Worm (Caenorhabditis elegans) whole organism, L3 larva: Measurements from ENCODE around the gene lst-6.

Source experiments
- R02D3.7 ChIP-seq: fragments of 150-350 bp; optimal IDR thresholded peaks from 2 replicates; lab custom pipeline; 2014; ENCODE audit warnings: missing biosample characterization, missing genetic modification characterization
- ama-1 ChIP-seq: fragments of 150-350 bp; optimal IDR thresholded peaks from 2 replicates; lab custom pipeline; 2018
- egl-27 ChIP-seq: sonication (generic microtip); optimal IDR thresholded peaks from 4 replicates; lab custom pipeline; 2017; ENCODE audit warnings: missing biosample characterization, missing genetic modification reagents, missing genetic modification characterization
- elt-3 ChIP-seq, 3 experiments: fragments of 150-350 bp in 1 of 3; sonication (generic microtip) in 2 of 3; optimal IDR thresholded peaks; 2 replicates in 2 of 3; 4 replicates in 1 of 3; lab custom pipeline; 2014 to 2017; ENCODE audit warnings: missing biosample characterization in 3 of 3, missing genetic modification characterization in 3 of 3
- fkh-10 ChIP-seq: sonication (generic microtip); optimal IDR thresholded peaks from 2 replicates; lab custom pipeline; 2017; ENCODE audit warnings: missing biosample characterization, missing genetic modification reagents, missing genetic modification characterization
- fos-1 ChIP-seq: fragments of 150-350 bp; optimal IDR thresholded peaks from 2 replicates; lab custom pipeline; 2014; ENCODE audit warnings: missing biosample characterization, missing genetic modification characterization
- hmg-11 ChIP-seq: sonication (generic microtip); optimal IDR thresholded peaks from 2 replicates; lab custom pipeline; 2016; ENCODE audit warnings: missing genetic modification characterization, missing compliant biosample characterization
- jun-1 ChIP-seq: fragments of 150-350 bp; optimal IDR thresholded peaks from 2 replicates; lab custom pipeline; 2014; ENCODE audit warnings: missing biosample characterization, missing genetic modification reagents, missing genetic modification characterization
- nhr-11 ChIP-seq: fragments of 150-350 bp; optimal IDR thresholded peaks from 2 replicates; lab custom pipeline; 2014; ENCODE audit warnings: missing biosample characterization, missing genetic modification characterization
- nhr-12 ChIP-seq: fragments of 150-350 bp; optimal IDR thresholded peaks from 2 replicates; lab custom pipeline; 2014; ENCODE audit warnings: missing biosample characterization, missing genetic modification characterization
- nhr-237 ChIP-seq: fragments of 150-350 bp; optimal IDR thresholded peaks from 2 replicates; lab custom pipeline; 2014; ENCODE audit warnings: missing biosample characterization, missing genetic modification characterization
- nhr-28 ChIP-seq: fragments of 150-350 bp; optimal IDR thresholded peaks from 2 replicates; lab custom pipeline; 2014; ENCODE audit warnings: missing biosample characterization, missing genetic modification characterization
- zag-1 ChIP-seq: fragments of 150-350 bp; optimal IDR thresholded peaks from 2 replicates; lab custom pipeline; 2014; ENCODE audit warnings: missing biosample characterization, missing genetic modification characterization

ce11 chrII:7037659-7038342 is 15.5 kb upstream of the lst-6 start, which contains the start of gene cin-4:
- no peak for TF ChIP-seq ama-1 (lab: Kevin White, UChicago)
- TF ChIP-seq nhr-11 = no peak
- no peak for TF ChIP-seq jun-1 (tag; lab: Kevin White, UChicago)
- TF ChIP-seq hmg-11 (tag; lab: Kevin White, UChicago) = no peak
- TF ChIP-seq R02D3.7 = no peak
- TF ChIP-seq fkh-10 (GFP tag; lab: Kevin White, UChicago) = no peak
- no peak for TF ChIP-seq egl-27
- TF ChIP-seq fos-1 = no peak
- no peak for TF ChIP-seq nhr-12 (tag; lab: Kevin White, UChicago)
- no peak for TF ChIP-seq nhr-237 (tag; lab: Kevin White, UChicago)
- TF ChIP-seq nhr-28 (tag; lab: Kevin White, UChicago) = no peak
- TF ChIP-seq elt-3 (tag; optimal IDR thresholded peaks at IDR 0.05; lab: Kevin White, UChicago) = no peak
- TF ChIP-seq zag-1 (tag; lab: Kevin White, UChicago) = no peak
